Worm (Caenorhabditis elegans): ENCODE measurements around the gene clec-58.

The clec-58 gene

DNA sequence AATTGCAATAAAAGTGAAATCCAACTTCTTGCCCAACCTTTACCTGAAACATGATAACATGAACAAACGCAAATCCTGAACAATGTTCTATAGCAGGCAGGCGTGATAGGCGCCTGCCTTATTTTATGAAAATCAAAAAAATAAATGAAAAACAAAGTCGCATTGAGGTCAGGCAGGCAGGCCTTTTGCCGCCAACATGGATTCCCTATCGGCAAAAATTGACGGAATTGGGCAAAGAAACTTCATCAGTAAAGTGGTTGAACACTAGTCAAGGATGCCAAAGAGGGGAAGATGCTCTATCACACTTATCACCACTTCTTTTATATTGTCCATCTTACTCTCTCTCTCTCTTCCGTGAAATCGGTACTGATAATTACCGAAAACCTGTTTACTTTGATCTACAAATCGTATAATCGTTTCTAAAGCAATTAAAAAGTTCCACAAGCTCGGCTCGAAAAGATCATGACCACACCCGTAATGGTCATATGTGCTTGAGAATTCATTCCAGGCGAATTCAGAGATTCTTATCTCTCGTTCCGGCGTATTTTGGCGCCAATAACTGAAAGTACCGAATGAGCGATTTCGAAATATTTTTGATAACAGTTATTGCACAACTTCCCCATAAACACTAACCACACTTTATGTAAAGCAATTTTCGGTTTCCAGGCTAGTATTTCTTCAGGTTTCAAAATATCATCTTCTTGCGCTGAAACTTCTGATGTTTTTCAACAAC, 6.1 kb upstream of the clec-58 start, which contains the start of the genes clec-60 and ZK666.11:
Gene clec-60 (minus strand): TSS at position 51 of the 733 bp plus-strand sequence.
Gene ZK666.11 (plus strand): TSS at position 699 of the 733 bp plus-strand sequence.
- TF ChIP-seq nhr-80 (tag; optimal IDR thresholded peaks at IDR 0.05) (peak; percentile 6), cebp-1 (GFP tag; IDR thresholded peaks at IDR 0.05) (0 out of 2 replicates have a peak, but pooled peaks have one; percentile 49), cebp-1 (tag; optimal IDR thresholded peaks at IDR 0.05) (no peak), egl-18 (GFP tag; IDR thresholded peaks at IDR 0.05) (no peak)

DNA sequence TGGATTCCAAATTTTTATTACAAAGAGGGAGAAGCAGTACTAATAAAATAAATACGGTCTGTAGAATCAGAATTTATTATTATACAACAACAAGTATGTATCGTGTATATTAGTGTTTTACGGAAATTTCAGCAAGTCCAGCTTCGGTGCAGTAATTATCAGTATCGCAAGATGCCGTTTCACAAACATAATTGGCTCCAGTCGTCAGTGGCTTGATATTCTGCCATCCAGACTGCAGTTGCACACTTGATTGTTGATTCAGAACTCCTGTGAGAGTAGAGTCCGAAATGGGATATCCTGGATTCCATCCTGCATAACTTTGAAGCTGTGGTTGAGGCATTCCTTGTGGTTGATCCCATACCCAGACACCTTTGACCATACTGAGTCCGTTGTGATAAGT, 4.1 kb upstream of the clec-58 start:
- TF ChIP-seq K11D2.4 (GFP tag; IDR thresholded peaks at IDR 0.05) (no peak), rpc-1 (optimal IDR thresholded peaks at IDR 0.05) (no peak), rpc-1 (tag; optimal IDR thresholded peaks at IDR 0.05) (no peak), lir-1 (GFP tag; conservative IDR thresholded peaks at IDR 0.05) (no peak), nhr-90 (tag; optimal IDR thresholded peaks at IDR 0.05) (no peak), mel-28 (tag; optimal IDR thresholded peaks at IDR 0.05; ENCODE audit: borderline replicate concordance) (no peak), sptf-2 (GFP tag; optimal IDR thresholded peaks at IDR 0.05) (no peak), rcor-1 (GFP tag; IDR thresholded peaks at IDR 0.05) (no peak), ZK185.1 (tag; optimal IDR thresholded peaks at IDR 0.05; ENCODE audit: poor library complexity, severe bottlenecking) (no peak), lin-40 (tag; optimal IDR thresholded peaks at IDR 0.05) (no peak), snpc-1.3 (tag; optimal IDR thresholded peaks at IDR 0.05; ENCODE audit: insufficient read depth) (no peak), ceh-40 (GFP tag; IDR thresholded peaks at IDR 0.05) (no peak)

DNA sequence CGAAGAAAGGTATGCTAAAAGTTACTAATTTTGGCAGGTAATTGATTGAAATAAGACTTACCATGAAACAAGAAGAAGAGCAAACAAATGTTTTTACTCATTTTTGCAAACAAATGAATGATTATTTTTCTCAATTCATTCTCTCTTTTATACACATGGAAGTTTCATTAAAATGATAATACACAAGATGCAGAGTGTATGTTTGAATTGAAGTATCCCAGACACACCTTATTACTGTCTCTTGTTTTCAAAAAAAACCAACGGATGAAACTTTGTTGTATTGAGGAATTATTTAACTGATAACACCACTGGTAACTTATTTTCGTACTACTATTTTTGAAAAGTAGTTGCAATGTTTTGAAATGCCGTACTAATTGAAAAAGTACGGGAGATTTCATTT, 3.4 kb upstream of the clec-58 start, which contains the start of gene clec-59:
Gene clec-59 (minus strand): TSS at position 101 of the 400 bp plus-strand sequence.
- TF ChIP-seq gei-17 (GFP tag; optimal IDR thresholded peaks at IDR 0.05), result no peak
- TF ChIP-seq let-526 (GFP tag; IDR thresholded peaks at IDR 0.05), result no peak

DNA sequence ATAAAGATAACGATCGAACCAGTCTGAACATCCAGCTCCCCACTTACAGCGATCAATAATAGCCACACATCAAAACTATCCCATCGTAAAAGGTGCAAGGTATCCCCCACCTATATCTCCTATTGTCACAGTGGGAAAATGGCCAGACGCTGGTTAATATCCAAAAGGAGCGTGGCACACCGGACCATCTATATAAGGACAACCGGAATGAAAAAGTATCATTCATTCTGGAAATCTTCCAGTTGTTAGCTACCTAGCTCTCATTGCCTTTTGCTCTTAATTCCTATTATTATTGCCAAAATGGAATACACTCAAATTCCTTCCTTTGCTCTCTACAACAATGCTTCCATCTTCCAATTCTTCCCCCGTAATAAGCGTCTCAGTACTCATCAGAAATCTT, 1.0 kb upstream of the clec-58 start, which contains the start of gene ZK666.4:
Gene ZK666.4 (plus strand): TSS at position 301 of the 400 bp plus-strand sequence.
- no peak for TF ChIP-seq ets-4 (GFP tag; optimal IDR thresholded peaks at IDR 0.05)
- TF ChIP-seq sdz-38 (tag; optimal IDR thresholded peaks at IDR 0.05), result no peak
- TF ChIP-seq pha-4 (tag; optimal IDR thresholded peaks at IDR 0.05), result no peak
- TF ChIP-seq sptf-2 (GFP tag; optimal IDR thresholded peaks at IDR 0.05), result no peak
- no peak for TF ChIP-seq atf-7 (tag; optimal IDR thresholded peaks at IDR 0.05)
- TF ChIP-seq cebp-1 (GFP tag; IDR thresholded peaks at IDR 0.05), result no peak
- no peak for TF ChIP-seq cebp-1 (tag; optimal IDR thresholded peaks at IDR 0.05)
- no peak for TF ChIP-seq ceh-40 (GFP tag; IDR thresholded peaks at IDR 0.05)
- TF ChIP-seq hlh-26 (GFP tag; conservative IDR thresholded peaks at IDR 0.05), result no peak
- no peak for TF ChIP-seq attf-5 (GFP tag; optimal IDR thresholded peaks at IDR 0.05)
- TF ChIP-seq ztf-3 (GFP tag; optimal IDR thresholded peaks at IDR 0.05), result no peak
- TF ChIP-seq lir-1 (GFP tag; conservative IDR thresholded peaks at IDR 0.05), result no peak

DNA sequence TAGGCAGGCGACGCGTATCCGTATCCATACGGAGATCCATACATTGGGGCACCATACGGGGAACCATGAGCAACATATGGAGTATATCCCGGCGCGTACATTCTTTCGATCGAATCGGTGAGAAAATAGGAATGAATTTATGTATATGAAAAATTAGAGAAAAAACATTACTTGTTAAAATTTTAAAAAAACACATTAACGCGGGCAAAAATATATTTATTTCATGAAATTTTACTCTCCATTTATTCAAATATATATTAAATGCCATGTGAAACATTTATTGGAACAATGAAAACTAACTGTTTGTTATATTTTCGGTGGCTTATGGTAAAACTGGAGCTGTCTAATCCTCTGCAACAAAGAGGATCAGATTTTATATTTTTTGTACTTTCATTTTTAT, 4.1 kb downstream of the clec-58 start, which contains the start of gene ZK666.2:
Gene ZK666.2 (minus strand): TSS at position 101 of the 400 bp plus-strand sequence.
- TF ChIP-seq attf-3 (GFP tag; conservative IDR thresholded peaks at IDR 0.05) (no peak), ceh-91 (GFP tag; IDR thresholded peaks at IDR 0.05) (no peak), sdz-38 (tag; optimal IDR thresholded peaks at IDR 0.05) (no peak), lin-40 (tag; optimal IDR thresholded peaks at IDR 0.05) (no peak), Y53F4B.3 (GFP tag; IDR thresholded peaks at IDR 0.05) (no peak), Y95B8A.8 (GFP tag; IDR thresholded peaks at IDR 0.05) (no peak), repo-1 (tag; optimal IDR thresholded peaks at IDR 0.05) (no peak), F37B4.10 (GFP tag; IDR thresholded peaks at IDR 0.05) (no peak), F57C9.4 (tag; optimal IDR thresholded peaks at IDR 0.05) (no peak), Y67H2A.10 (GFP tag; conservative IDR thresholded peaks at IDR 0.05) (no peak), Y56A3A.18 (GFP tag; IDR thresholded peaks at IDR 0.05) (no peak), egl-44 (GFP tag; IDR thresholded peaks at IDR 0.05) (no peak), F10E7.11 (tag; optimal IDR thresholded peaks at IDR 0.05) (no peak), cebp-2 (GFP tag; IDR thresholded peaks at IDR 0.05) (no peak), hsf-1 (GFP tag; IDR thresholded peaks at IDR 0.05) (no peak), F57A8.1 (GFP tag; optimal IDR thresholded peaks at IDR 0.05) (no peak), mxl-1 (tag; optimal IDR thresholded peaks at IDR 0.05) (no peak), F52B5.7 (tag; optimal IDR thresholded peaks at IDR 0.05) (no peak), K12H6.12 (tag; optimal IDR thresholded peaks at IDR 0.05) (no peak)
